Worm (Caenorhabditis elegans): ENCODE data around the gene gld-3.

Gene gld-3

ce11 chrII:7183493-7184272 lies 51.2 kb downstream of the gld-3 start, which contains the start of gene pdl-1 (continued):
- TF ChIP-seq nhr-42 (GFP tag; IDR thresholded peaks at IDR 0.05) (peak; percentile 69; the same call in 1 of the 2 replicates), ceh-28 (tag; optimal IDR thresholded peaks at IDR 0.05) (no peak), fos-1 (tag; optimal IDR thresholded peaks at IDR 0.05) (no peak), nhr-28 (tag; optimal IDR thresholded peaks at IDR 0.05) (peak; percentile 18), vab-7 (GFP tag; IDR thresholded peaks at IDR 0.05) (peak; percentile 96), zag-1 (tag; optimal IDR thresholded peaks at IDR 0.05) (no peak), ceh-62 (tag; optimal IDR thresholded peaks at IDR 0.05) (no peak), tra-1 (GFP tag; IDR thresholded peaks at IDR 0.05) (peak; percentile 82), nhr-11 (tag; optimal IDR thresholded peaks at IDR 0.05) (peak; percentile 57), fkh-10 (GFP tag; optimal IDR thresholded peaks at IDR 0.05) (no peak), ctbp-1 (GFP tag; IDR thresholded peaks at IDR 0.05) (peak; percentile 93), nhr-48 (tag; optimal IDR thresholded peaks at IDR 0.05) (peak; percentile 76), nhr-77 (tag; optimal IDR thresholded peaks at IDR 0.05) (peak; percentile 40), mep-1 (tag; optimal IDR thresholded peaks at IDR 0.05) (peak; percentile 80), nhr-6 (tag; optimal IDR thresholded peaks at IDR 0.05) (peak; percentile 46), nhr-41 (GFP tag; IDR thresholded peaks at IDR 0.05) (peak; percentile 86), ztf-7 (tag; optimal IDR thresholded peaks at IDR 0.05) (peak; percentile 40), cey-2 (tag; optimal IDR thresholded peaks at IDR 0.05; ENCODE audit: borderline replicate concordance, insufficient read depth) (no peak), nhr-10 (tag; optimal IDR thresholded peaks at IDR 0.05) (no peak), unc-130 (GFP tag; optimal IDR thresholded peaks at IDR 0.05) (peak; percentile 57), hlh-11 (tag; optimal IDR thresholded peaks at IDR 0.05) (peak; percentile 60), tag-97 (GFP tag; IDR thresholded peaks at IDR 0.05) (no peak), gei-8 (GFP tag; optimal IDR thresholded peaks at IDR 0.05) (peak; percentile 91), ZK546.5 (tag; optimal IDR thresholded peaks at IDR 0.05) (no peak), arid-1 (GFP tag; conservative IDR thresholded peaks at IDR 0.05) (peak; percentile 94), attf-4 (tag; optimal IDR thresholded peaks at IDR 0.05) (peak; percentile 28), saeg-2 (GFP tag; IDR thresholded peaks at IDR 0.05) (peak; percentile 85), snpc-4 (tag; optimal IDR thresholded peaks at IDR 0.05) (no peak), dmd-8 (GFP tag; IDR thresholded peaks at IDR 0.05) (peak; percentile 97), ceh-82 (tag; optimal IDR thresholded peaks at IDR 0.05) (no peak), Y75B8A.6 (GFP tag; IDR thresholded peaks at IDR 0.05) (peak; percentile 86), R02D3.7 (tag; optimal IDR thresholded peaks at IDR 0.05) (no peak), spr-3 (GFP tag; optimal IDR thresholded peaks at IDR 0.05) (peak; percentile 77), nhr-102 (tag; optimal IDR thresholded peaks at IDR 0.05) (peak; percentile 76), zip-2 (tag; optimal IDR thresholded peaks at IDR 0.05) (peak; percentile 73), lir-3 (tag; optimal IDR thresholded peaks at IDR 0.05) (peak; percentile 94), jun-1 (tag; optimal IDR thresholded peaks at IDR 0.05) (no peak), ces-1 (GFP tag; optimal IDR thresholded peaks at IDR 0.05) (no peak), hlh-30 (tag; optimal IDR thresholded peaks at IDR 0.05; ENCODE audit: insufficient read depth) (peak; percentile 58), nhr-25 (tag; optimal IDR thresholded peaks at IDR 0.05; ENCODE audit: borderline replicate concordance, insufficient read depth) (peak; percentile 15), dmd-9 (GFP tag; IDR thresholded peaks at IDR 0.05) (peak; percentile 81), snpc-1.2 (GFP tag; IDR thresholded peaks at IDR 0.05) (peak; percentile 86), pha-4 (GFP tag; IDR thresholded peaks at IDR 0.05) (peak; percentile 96), pha-4 (tag; optimal IDR thresholded peaks at IDR 0.05) (peak; percentile 58), rbr-2 (tag; optimal IDR thresholded peaks at IDR 0.05) (peak; percentile 84), zfp-3 (GFP tag; conservative IDR thresholded peaks at IDR 0.05) (peak; percentile 63; the same call in 1 of the 2 replicates), aha-1 (tag) (peak; percentile 67), F44E2.7 (GFP tag; IDR thresholded peaks at IDR 0.05) (peak; percentile 94), lin-39 (tag; optimal IDR thresholded peaks at IDR 0.05) (no peak), Y5F2A.4 (GFP tag; optimal IDR thresholded peaks at IDR 0.05) (peak; percentile 94)

All from whole organism, L4 larva.